Fruit fly (Drosophila melanogaster): ENCODE results near the gene CG15539.

dm6 chr3R:30465775-30466494, 39.9 kb upstream of the CG15539 start, which contains the start of gene PH4alphaEFB:
- TF ChIP-seq h (optimal IDR thresholded peaks at IDR 0.05): no peak
- TF ChIP-seq psq (optimal IDR thresholded peaks at IDR 0.05): no peak
- TF ChIP-seq insv (optimal IDR thresholded peaks at IDR 0.05): no peak
